Worm (Caenorhabditis elegans): Measurements from ENCODE around the gene abhd-5.1.

ce11 chrV:4894971-4895370 lies 47.5 kb downstream of the abhd-5.1 start, which contains the start of gene ugt-11:
- no peak for TF ChIP-seq nhr-43 (tag; optimal IDR thresholded peaks at IDR 0.05; ENCODE audit: poor library complexity, severe bottlenecking)
- TF ChIP-seq ama-1 (optimal IDR thresholded peaks at IDR 0.05), result no peak
- no peak for TF ChIP-seq snpc-4 (tag; optimal IDR thresholded peaks at IDR 0.05)
- TF ChIP-seq nhr-11 (tag; optimal IDR thresholded peaks at IDR 0.05), result no peak
- TF ChIP-seq unc-39 (tag; optimal IDR thresholded peaks at IDR 0.05), result no peak
- TF ChIP-seq ZK546.5 (tag; optimal IDR thresholded peaks at IDR 0.05), result no peak
- TF ChIP-seq pha-4 (tag; optimal IDR thresholded peaks at IDR 0.05), result no peak
- no peak for TF ChIP-seq nhr-23 (tag; optimal IDR thresholded peaks at IDR 0.05)

Data from whole organism, L3 larva.